Worm (Caenorhabditis elegans): ENCODE data around the gene C33E10.8.
A peak's percentile ranks its signal among the peaks of the same experiment; 100 is the strongest.

C33E10.8 gene

DNA sequence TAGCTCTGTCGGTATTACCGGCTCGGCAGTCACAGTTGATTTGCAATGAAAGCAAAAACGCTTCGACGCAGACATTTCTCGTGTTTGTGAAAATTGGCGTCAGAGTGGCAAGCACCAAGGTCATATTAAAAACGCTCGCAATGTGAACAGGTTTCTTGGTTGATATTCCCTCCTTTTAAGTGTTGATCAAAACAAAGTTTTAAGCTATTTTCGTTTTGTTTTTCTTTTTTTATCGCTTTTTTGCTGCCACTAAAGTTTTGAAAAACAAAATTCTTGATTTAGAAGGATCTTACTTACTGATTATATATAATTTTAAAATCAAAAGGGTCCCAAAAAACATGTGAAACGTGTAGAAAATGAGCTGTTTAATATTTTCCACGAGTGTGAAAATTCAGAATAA lies at the start of gene C33E10.8:
Gene C33E10.8 (minus strand): TSS at position 101 of the 400 bp plus-strand sequence.
- TF ChIP-seq nhr-12 (tag; optimal IDR thresholded peaks at IDR 0.05) (no peak), mml-1 (tag; optimal IDR thresholded peaks at IDR 0.05) (no peak), lin-15B (tag; optimal IDR thresholded peaks at IDR 0.05) (no peak), ztf-4 (tag; optimal IDR thresholded peaks at IDR 0.05) (no peak), nhr-28 (tag; optimal IDR thresholded peaks at IDR 0.05) (no peak), nhr-25 (tag; optimal IDR thresholded peaks at IDR 0.05) (no peak), egl-5 (tag; optimal IDR thresholded peaks at IDR 0.05) (no peak), unc-39 (tag; optimal IDR thresholded peaks at IDR 0.05) (no peak), pha-4 (tag; optimal IDR thresholded peaks at IDR 0.05) (no peak), sea-2 (GFP tag; optimal IDR thresholded peaks at IDR 0.05) (no peak), elt-1 (tag; optimal IDR thresholded peaks at IDR 0.05) (no peak), nhr-67 (tag; optimal IDR thresholded peaks at IDR 0.05) (no peak), nhr-23 (tag; optimal IDR thresholded peaks at IDR 0.05) (no peak), zag-1 (tag; optimal IDR thresholded peaks at IDR 0.05) (no peak), elt-3 (tag; optimal IDR thresholded peaks at IDR 0.05) (no peak), nhr-11 (tag; optimal IDR thresholded peaks at IDR 0.05) (no peak)

ce11 chrX:17340484-17340883 lies 45.9 kb upstream of the C33E10.8 start, which contains the start of gene C53C11.1:
TSS of gene C53C11.1 (plus strand) at chrX:17340784.
- no peak for TF ChIP-seq ama-1 (optimal IDR thresholded peaks at IDR 0.05)
- TF ChIP-seq jun-1 (tag; optimal IDR thresholded peaks at IDR 0.05) = no peak

DNA sequence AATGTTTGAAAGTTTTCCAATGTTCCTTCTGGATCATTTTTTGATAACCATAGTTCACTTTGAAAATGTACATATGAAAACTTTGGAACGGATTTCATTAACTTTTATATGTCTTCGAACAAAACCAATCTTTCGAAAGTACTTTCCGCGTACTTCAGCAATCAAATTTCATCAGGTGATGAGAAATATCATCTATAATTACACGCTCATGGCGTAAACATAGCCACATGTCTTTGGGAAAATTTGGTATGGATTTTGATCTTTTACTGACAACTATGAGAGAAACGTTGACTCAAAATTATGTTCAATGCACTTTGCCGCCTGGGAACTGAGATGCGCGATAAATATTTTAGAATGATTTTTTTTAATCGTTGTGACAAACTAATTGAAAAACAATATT lies 44.3 kb upstream of the C33E10.8 start:
- TF ChIP-seq unc-39 (tag; optimal IDR thresholded peaks at IDR 0.05) (no peak), snpc-4 (tag; optimal IDR thresholded peaks at IDR 0.05) (no peak), elt-3 (tag; optimal IDR thresholded peaks at IDR 0.05) (no peak), daf-12 (tag; optimal IDR thresholded peaks at IDR 0.05) (no peak), ztf-11 (tag; optimal IDR thresholded peaks at IDR 0.05) (no peak), nhr-77 (tag; optimal IDR thresholded peaks at IDR 0.05) (no peak), ceh-9 (tag; optimal IDR thresholded peaks at IDR 0.05) (no peak), aly-2 (tag; optimal IDR thresholded peaks at IDR 0.05) (no peak), ztf-4 (tag; optimal IDR thresholded peaks at IDR 0.05) (no peak)

ce11 chrX:17336354-17336753 lies 41.7 kb upstream of the C33E10.8 start, which contains the start of gene C53C11.2:
TSS of gene C53C11.2 (plus strand) at chrX:17336637.
- TF ChIP-seq elt-2 (tag; optimal IDR thresholded peaks at IDR 0.05) = peak; percentile 68
- TF ChIP-seq pha-4 (tag; optimal IDR thresholded peaks at IDR 0.05) = peak; percentile 25
- TF ChIP-seq hmg-11 (tag; optimal IDR thresholded peaks at IDR 0.05) = no peak
- peak; percentile 62 for TF ChIP-seq pqm-1 (tag; optimal IDR thresholded peaks at IDR 0.05)

- TF ChIP-seq ceh-16 (tag; optimal IDR thresholded peaks at IDR 0.05) = no peak
- TF ChIP-seq mdl-1 (tag; optimal IDR thresholded peaks at IDR 0.05) = no peak
- no peak for TF ChIP-seq snpc-4 (tag; optimal IDR thresholded peaks at IDR 0.05)
- TF ChIP-seq unc-39 (tag; optimal IDR thresholded peaks at IDR 0.05) = no peak
- TF ChIP-seq nhr-12 (tag; optimal IDR thresholded peaks at IDR 0.05) = no peak
- TF ChIP-seq nhr-28 (tag; optimal IDR thresholded peaks at IDR 0.05) = no peak
- no peak for TF ChIP-seq pha-4 (tag; optimal IDR thresholded peaks at IDR 0.05)
- no peak for TF ChIP-seq elt-1 (tag; optimal IDR thresholded peaks at IDR 0.05)
- no peak for TF ChIP-seq ceh-82 (tag; optimal IDR thresholded peaks at IDR 0.05)
- no peak for TF ChIP-seq nhr-11 (tag; optimal IDR thresholded peaks at IDR 0.05)
- TF ChIP-seq elt-2 (tag; optimal IDR thresholded peaks at IDR 0.05) = no peak
- TF ChIP-seq lsy-12 (tag; optimal IDR thresholded peaks at IDR 0.05) = no peak
- no peak for TF ChIP-seq nhr-76 (tag; optimal IDR thresholded peaks at IDR 0.05)
- TF ChIP-seq fkh-10 (GFP tag; optimal IDR thresholded peaks at IDR 0.05) = no peak
- no peak for TF ChIP-seq egl-27 (tag; optimal IDR thresholded peaks at IDR 0.05)
- TF ChIP-seq ceh-9 (tag; optimal IDR thresholded peaks at IDR 0.05) = no peak
- no peak for TF ChIP-seq unc-62 (GFP tag; optimal IDR thresholded peaks at IDR 0.05)
Measured at ce11 chrX:17333752-17334151, 39.1 kb upstream of the C33E10.8 start, which contains the start of gene C53C11.5. TSS of gene C53C11.5 (plus strand) at chrX:17334052.

- TF ChIP-seq ceh-28 (tag; optimal IDR thresholded peaks at IDR 0.05) = no peak
- TF ChIP-seq nfya-1 (tag; optimal IDR thresholded peaks at IDR 0.05; ENCODE audit: insufficient read depth) = no peak
- TF ChIP-seq pha-4 (tag; optimal IDR thresholded peaks at IDR 0.05) = peak; percentile 49
- no peak for TF ChIP-seq snpc-4 (tag; optimal IDR thresholded peaks at IDR 0.05)
Measured at ce11 chrX:17330574-17330973, 35.9 kb upstream of the C33E10.8 start.

Data from whole organism, L3 larva.